Worm (Caenorhabditis elegans): ENCODE data around the gene srt-54.

ce11 chrII:105327-105882 is 11.6 kb upstream of the srt-54 start:
- TF ChIP-seq snpc-4 (tag; optimal IDR thresholded peaks at IDR 0.05) (no peak), sea-2 (GFP tag; optimal IDR thresholded peaks at IDR 0.05) (no peak), nhr-237 (tag; optimal IDR thresholded peaks at IDR 0.05) (no peak), skn-1 (tag; optimal IDR thresholded peaks at IDR 0.05) (no peak), nhr-11 (tag; optimal IDR thresholded peaks at IDR 0.05) (no peak), nhr-23 (tag; optimal IDR thresholded peaks at IDR 0.05) (no peak), pqm-1 (tag; optimal IDR thresholded peaks at IDR 0.05) (no peak), mdl-1 (tag; optimal IDR thresholded peaks at IDR 0.05) (no peak), tbx-2 (tag; optimal IDR thresholded peaks at IDR 0.05) (no peak), ZK546.5 (tag; optimal IDR thresholded peaks at IDR 0.05) (no peak), aly-2 (tag; optimal IDR thresholded peaks at IDR 0.05) (no peak), fos-1 (tag; optimal IDR thresholded peaks at IDR 0.05) (no peak), nhr-12 (tag; optimal IDR thresholded peaks at IDR 0.05) (no peak), elt-1 (tag; optimal IDR thresholded peaks at IDR 0.05) (no peak)
